Fruit fly (Drosophila melanogaster) Kc167 (cell line): ENCODE data around the gene CG12560.

ENCODE experiments used
- Sin3A ChIP-seq: fragments of >200 bp; optimal IDR thresholded peaks from 2 replicates; lab custom pipeline; 2018; ENCODE audit warnings: missing external identifiers
- h ChIP-seq: fragments of >200 bp; optimal IDR thresholded peaks from 3 replicates; lab custom pipeline; 2018; ENCODE audit warnings: missing external identifiers
- insv ChIP-seq: fragments of >200 bp; optimal IDR thresholded peaks from 3 replicates; lab custom pipeline; 2018; ENCODE audit warnings: missing external identifiers
- psq ChIP-seq: fragments of >200 bp; optimal IDR thresholded peaks from 2 replicates; lab custom pipeline; 2017; ENCODE audit warnings: missing external identifiers
- ttk ChIP-seq: sonication (Bioruptor generic); optimal IDR thresholded peaks from 2 replicates; lab custom pipeline; 2017; ENCODE audit warnings: missing external identifiers

dm6 chr2L:8039688-8040087, 30.4 kb upstream of the CG12560 start, which contains the start of gene CG7367:
- no peak for TF ChIP-seq ttk
- TF ChIP-seq h (lab: Kevin White, UChicago) = no peak
- no peak for TF ChIP-seq insv (lab: Kevin White, UChicago)
- TF ChIP-seq psq (lab: Kevin White, UChicago) = no peak
- no peak for TF ChIP-seq Sin3A (lab: Kevin White, UChicago)
